Worm (Caenorhabditis elegans): ENCODE results near the gene srt-73.

DNA sequence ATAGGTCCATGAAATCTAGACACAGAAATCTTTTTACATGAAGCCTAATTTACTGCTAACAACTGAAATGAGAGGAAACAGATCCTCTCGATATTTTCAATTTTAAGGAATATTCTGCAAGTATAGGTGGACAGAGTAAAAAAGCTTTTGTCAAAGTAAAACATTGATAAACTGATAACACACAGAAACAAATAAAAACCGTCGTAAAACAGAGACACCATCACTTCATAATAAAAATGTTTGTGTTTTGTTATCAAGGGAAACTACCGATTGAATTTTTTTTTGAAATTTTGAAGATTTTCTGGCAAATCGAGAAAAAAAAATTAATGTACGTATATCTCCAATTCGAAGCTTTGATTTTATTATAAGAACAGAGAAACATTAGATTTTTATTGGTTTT is 2.0 kb downstream of the srt-73 start:
- TF ChIP-seq blmp-1 (tag; optimal IDR thresholded peaks at IDR 0.05) (no peak), ztf-11 (tag; optimal IDR thresholded peaks at IDR 0.05) (no peak), bed-3 (GFP tag; optimal IDR thresholded peaks at IDR 0.05) (no peak), drap-1 (GFP tag; optimal IDR thresholded peaks at IDR 0.05) (no peak), unc-120 (tag; optimal IDR thresholded peaks at IDR 0.05; ENCODE audit: poor library complexity, severe bottlenecking) (no peak), nhr-12 (tag; optimal IDR thresholded peaks at IDR 0.05) (no peak), ceh-43 (GFP tag; optimal IDR thresholded peaks at IDR 0.05) (no peak)
